Fruit fly (Drosophila melanogaster) whole organism, adult: ENCODE data around the gene CG7179.

ENCODE experiments used
- CG12768 ChIP-seq: fragments of 200-800 bp; sonication (Bioruptor generic); optimal IDR thresholded peaks from 2 replicates; lab custom pipeline; 2017; ENCODE audit warnings: missing biosample characterization, missing genetic modification characterization, mild to moderate bottlenecking, moderate library complexity, missing genetic modification reagents
- Clk ChIP-seq: fragments of 200-800 bp; sonication (Bioruptor generic); optimal IDR thresholded peaks from 2 replicates; lab custom pipeline; 2017; ENCODE audit warnings: missing biosample characterization, missing genetic modification characterization
- Mnt ChIP-seq: fragments of 200-800 bp; sonication (Bioruptor generic); optimal IDR thresholded peaks from 2 replicates; lab custom pipeline; 2016; ENCODE audit warnings: missing biosample characterization, mild to moderate bottlenecking, missing genetic modification characterization
- cnc ChIP-seq, 2 experiments: fragments of >200 bp; optimal IDR thresholded peaks; 2 replicates each; lab custom pipeline; 2017
- pad ChIP-seq: fragments of 200-800 bp; sonication (Bioruptor generic); optimal IDR thresholded peaks from 3 replicates; lab custom pipeline; 2017; ENCODE audit warnings: missing biosample characterization, missing genetic modification characterization, mild to moderate bottlenecking, moderate library complexity, missing genetic modification reagents

DNA sequence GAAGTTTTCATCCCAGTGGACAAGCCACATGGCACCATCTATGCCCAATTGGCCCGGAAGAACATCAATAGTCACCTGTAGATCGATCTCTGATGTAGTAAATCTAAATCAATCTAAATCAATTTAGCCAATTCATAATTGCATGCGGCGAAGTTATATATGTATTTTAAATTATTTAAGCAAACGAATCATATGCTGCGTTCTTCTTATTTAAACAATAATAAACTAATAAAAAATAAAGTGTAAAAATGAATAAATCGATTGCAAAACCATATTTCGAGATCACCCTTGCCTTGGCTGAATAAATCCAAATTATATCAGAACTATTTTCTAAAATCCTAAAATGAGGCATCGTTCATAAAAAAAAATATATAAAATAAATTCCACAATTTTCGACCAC is 3.3 kb upstream of the CG7179 start, which contains the start of gene CG7164:
- TF ChIP-seq CG12768 (GFP tag; lab: Kevin White, UChicago), result no peak
- TF ChIP-seq Clk, result no peak
- no peak for TF ChIP-seq Mnt
- TF ChIP-seq cnc (optimal IDR thresholded peaks at IDR 0.05; lab: Kevin White, UChicago), result no peak
- TF ChIP-seq pad (GFP tag; lab: Kevin White, UChicago), result no peak
